Worm (Caenorhabditis elegans) whole organism, L2 larva: ENCODE results near the gene lron-7.

Experiments
- R02D3.7 ChIP-seq: fragments of 150-350 bp; optimal IDR thresholded peaks from 2 replicates; lab custom pipeline; 2014; ENCODE audit warnings: missing biosample characterization, missing genetic modification characterization
- aly-2 ChIP-seq: fragments of 150-350 bp; optimal IDR thresholded peaks from 2 replicates; lab custom pipeline; 2014; ENCODE audit warnings: missing biosample characterization, missing genetic modification characterization
- elt-1 ChIP-seq: fragments of 150-350 bp; optimal IDR thresholded peaks from 2 replicates; lab custom pipeline; 2014; ENCODE audit warnings: missing biosample characterization, missing genetic modification characterization
- lin-13 ChIP-seq: fragments of 150-350 bp; optimal IDR thresholded peaks from 2 replicates; lab custom pipeline; 2014; ENCODE audit warnings: missing biosample characterization, missing genetic modification reagents, missing genetic modification characterization
- nhr-10 ChIP-seq: sonication (generic microtip); optimal IDR thresholded peaks from 2 replicates; lab custom pipeline; 2017; ENCODE audit warnings: missing biosample characterization, missing genetic modification characterization
- nhr-25 ChIP-seq: fragments of 150-350 bp; sonication (generic microtip); optimal IDR thresholded peaks from 3 replicates; lab custom pipeline; 2014; ENCODE audit warnings: missing biosample characterization, missing genetic modification characterization
- snpc-4 ChIP-seq: fragments of 150-350 bp; optimal IDR thresholded peaks from 2 replicates; lab custom pipeline; 2014; ENCODE audit warnings: missing biosample characterization, missing genetic modification characterization
- unc-39 ChIP-seq: fragments of 150-350 bp; optimal IDR thresholded peaks from 2 replicates; lab custom pipeline; 2014; ENCODE audit warnings: missing biosample characterization, missing genetic modification characterization

DNA sequence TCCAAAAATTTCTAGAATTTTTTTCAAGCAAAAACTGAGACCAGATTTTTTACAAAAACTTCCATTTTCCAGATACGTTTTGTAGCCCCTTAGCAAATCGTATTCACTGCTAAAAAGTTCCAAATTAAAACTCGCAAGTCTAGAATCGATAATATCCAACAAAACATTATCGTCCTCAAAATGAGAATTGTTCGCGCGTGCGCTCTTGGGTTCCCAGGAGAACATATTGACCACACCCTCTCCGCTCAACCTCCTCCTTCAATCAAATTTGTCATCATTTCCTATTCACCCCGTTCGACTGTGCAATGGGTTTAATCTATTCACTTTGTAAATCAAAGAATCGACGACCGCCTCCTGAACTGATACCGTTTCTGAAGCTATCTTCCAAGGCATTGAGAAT is 19.9 kb downstream of the lron-7 start:
- TF ChIP-seq snpc-4 (tag; lab: Kevin White, UChicago) (no peak), nhr-10 (tag; lab: Kevin White, UChicago) (no peak), unc-39 (no peak), elt-1 (tag; lab: Kevin White, UChicago) (no peak), aly-2 (tag; lab: Kevin White, UChicago) (no peak), lin-13 (GFP tag; lab: Kevin White, UChicago) (no peak), R02D3.7 (tag; lab: Kevin White, UChicago) (no peak), nhr-25 (no peak)
